Worm (Caenorhabditis elegans): Measurements from ENCODE around the gene acp-4.

The acp-4 gene

ce11 chrII:8472916-8473315, 38.0 kb upstream of the acp-4 start (continued):
- TF ChIP-seq nhr-27 (tag; optimal IDR thresholded peaks at IDR 0.05): no peak
- no peak for TF ChIP-seq efl-1 (GFP tag; optimal IDR thresholded peaks at IDR 0.05)
- TF ChIP-seq Y95B8A.8 (GFP tag; IDR thresholded peaks at IDR 0.05): no peak
- no peak for TF ChIP-seq lsl-1 (GFP tag; optimal IDR thresholded peaks at IDR 0.05)
- no peak for TF ChIP-seq lin-35 (GFP tag; optimal IDR thresholded peaks at IDR 0.05)

- TF ChIP-seq gei-17 (GFP tag; optimal IDR thresholded peaks at IDR 0.05): no peak
- no peak for TF ChIP-seq mel-28 (tag; optimal IDR thresholded peaks at IDR 0.05; ENCODE audit: borderline replicate concordance)
- TF ChIP-seq rec-8 (tag; optimal IDR thresholded peaks at IDR 0.05): no peak
- no peak for TF ChIP-seq bed-2 (GFP tag; IDR thresholded peaks at IDR 0.05)
- no peak for TF ChIP-seq ztf-22 (GFP tag; optimal IDR thresholded peaks at IDR 0.05)
- no peak for TF ChIP-seq Y67H2A.10 (GFP tag; conservative IDR thresholded peaks at IDR 0.05)
- no peak for TF ChIP-seq rcor-1 (GFP tag; IDR thresholded peaks at IDR 0.05)
- TF ChIP-seq madf-8 (GFP tag; conservative IDR thresholded peaks at IDR 0.05): no peak
- TF ChIP-seq ama-1 (optimal IDR thresholded peaks at IDR 0.05): no peak
- TF ChIP-seq ama-1 (GFP tag; optimal IDR thresholded peaks at IDR 0.05): no peak
- no peak for TF ChIP-seq F37B4.10 (GFP tag; IDR thresholded peaks at IDR 0.05)
Observed at ce11 chrII:8471139-8471538, 36.2 kb upstream of the acp-4 start, which contains the start of gene M05D6.8. M05D6.8 (minus strand) TSS chrII:8471239.

- TF ChIP-seq pbrm-1 (GFP tag; IDR thresholded peaks at IDR 0.05) (no peak), hsf-1 (GFP tag; IDR thresholded peaks at IDR 0.05) (0 out of 2 replicates have a peak, but pooled peaks have one; percentile 50), ztf-3 (GFP tag; optimal IDR thresholded peaks at IDR 0.05) (no peak), tlf-1 (GFP tag; optimal IDR thresholded peaks at IDR 0.05) (no peak)
Observed at ce11 chrII:8467809-8468208, 32.9 kb upstream of the acp-4 start, which contains the start of gene M05D6.2. M05D6.2 (plus strand) TSS chrII:8468109.

ce11 chrII:8466874-8467273, 32.0 kb upstream of the acp-4 start, which contains the start of gene F22B5.10:
F22B5.10 (plus strand) TSS chrII:8467174.
- TF ChIP-seq C06A6.2 (GFP tag; conservative IDR thresholded peaks at IDR 0.05) (no peak), madf-3 (GFP tag; IDR thresholded peaks at IDR 0.05) (no peak), snpc-3.4 (tag; optimal IDR thresholded peaks at IDR 0.05) (peak; percentile 20)

ce11 chrII:8464448-8464898, 29.6 kb upstream of the acp-4 start, which contains the start of gene fars-3:
fars-3 (plus strand) TSS chrII:8464848.
- TF ChIP-seq C17E4.6 (GFP tag; IDR thresholded peaks at IDR 0.05): no peak
- peak; percentile 46 for TF ChIP-seq B0035.1 (tag; optimal IDR thresholded peaks at IDR 0.05)
- TF ChIP-seq cebp-1 (GFP tag; IDR thresholded peaks at IDR 0.05): no peak
- peak; percentile 55 for TF ChIP-seq cebp-1 (tag; optimal IDR thresholded peaks at IDR 0.05)
- TF ChIP-seq F37B4.10 (GFP tag; IDR thresholded peaks at IDR 0.05): no peak
- peak; percentile 15; the same call in 1 of the 2 replicates for TF ChIP-seq madf-8 (GFP tag; conservative IDR thresholded peaks at IDR 0.05)
- TF ChIP-seq snpc-4 (GFP tag; optimal IDR thresholded peaks at IDR 0.05): peak; percentile 14
- TF ChIP-seq snpc-4 (tag; optimal IDR thresholded peaks at IDR 0.05): peak in 1 of 4 experiments; percentile 41
- TF ChIP-seq nfya-2 (GFP tag; IDR thresholded peaks at IDR 0.05): no peak
- TF ChIP-seq ztf-25 (GFP tag; IDR thresholded peaks at IDR 0.05): peak; percentile 34; the same call in 1 of the 2 replicates
- TF ChIP-seq ceh-79 (tag; optimal IDR thresholded peaks at IDR 0.05): no peak
- peak; percentile 0 for TF ChIP-seq T26A5.8 (tag; optimal IDR thresholded peaks at IDR 0.05)
- peak; percentile 55 for TF ChIP-seq nhr-27 (tag; optimal IDR thresholded peaks at IDR 0.05)
- peak; percentile 36; the same call in 1 of the 2 replicates for TF ChIP-seq pbrm-1 (GFP tag; IDR thresholded peaks at IDR 0.05)
- TF ChIP-seq Y95B8A.8 (GFP tag; IDR thresholded peaks at IDR 0.05): peak; percentile 23; the same call in 1 of the 2 replicates
- 0 out of 2 replicates have a peak, but pooled peaks have one; percentile 69 for TF ChIP-seq madf-3 (GFP tag; IDR thresholded peaks at IDR 0.05)
- TF ChIP-seq snpc-1.1 (tag; optimal IDR thresholded peaks at IDR 0.05; ENCODE audit: insufficient read depth): no peak
- peak; percentile 60; the same call in 1 of the 2 replicates for TF ChIP-seq Y79H2A.3 (GFP tag; conservative IDR thresholded peaks at IDR 0.05)
- TF ChIP-seq rpc-1 (optimal IDR thresholded peaks at IDR 0.05): no peak
- no peak for TF ChIP-seq rpc-1 (tag; optimal IDR thresholded peaks at IDR 0.05)
- TF ChIP-seq Y53F4B.3 (GFP tag; IDR thresholded peaks at IDR 0.05): no peak
- peak; percentile 60; the same call in 1 of the 2 replicates for TF ChIP-seq attf-6 (GFP tag; IDR thresholded peaks at IDR 0.05)
- TF ChIP-seq rcor-1 (GFP tag; IDR thresholded peaks at IDR 0.05): no peak
- peak; percentile 21; the same call in 1 of the 2 replicates for TF ChIP-seq ceh-40 (GFP tag; IDR thresholded peaks at IDR 0.05)
- peak; percentile 39; the same call in 1 of the 2 replicates for TF ChIP-seq F39B2.1 (GFP tag; IDR thresholded peaks at IDR 0.05)
- no peak for TF ChIP-seq ztf-3 (GFP tag; optimal IDR thresholded peaks at IDR 0.05)
